Fruit fly (Drosophila melanogaster) ovary, adult (tissue): ENCODE measurements around the gene CG2111.
"Not testable (repeated sequence)": the region's sequence is repeated elsewhere in the genome, so short reads cannot be mapped to it uniquely, and the experiment has no call there.

Experiments
- CG17801 ChIP-seq: fragments of 200-800 bp; optimal IDR thresholded peaks from 2 replicates; lab custom pipeline; 2019; ENCODE audit warnings: missing biosample characterization, mild to moderate bottlenecking, missing genetic modification characterization, moderate library complexity; ENCODE audit not compliant: partially characterized antibody

The CG2111 gene

dm6 chrX:10657380-10657779 lies at the start of gene CG2111:
TSS of gene CG2111 (plus strand) at chrX:10657680.
- no peak for TF ChIP-seq CG17801 (GFP tag; lab: Kevin White, UChicago)

dm6 chrX:10613568-10613967 lies 43.9 kb upstream of the CG2111 start:
- TF ChIP-seq CG17801 (GFP tag; lab: Kevin White, UChicago): no peak

DNA sequence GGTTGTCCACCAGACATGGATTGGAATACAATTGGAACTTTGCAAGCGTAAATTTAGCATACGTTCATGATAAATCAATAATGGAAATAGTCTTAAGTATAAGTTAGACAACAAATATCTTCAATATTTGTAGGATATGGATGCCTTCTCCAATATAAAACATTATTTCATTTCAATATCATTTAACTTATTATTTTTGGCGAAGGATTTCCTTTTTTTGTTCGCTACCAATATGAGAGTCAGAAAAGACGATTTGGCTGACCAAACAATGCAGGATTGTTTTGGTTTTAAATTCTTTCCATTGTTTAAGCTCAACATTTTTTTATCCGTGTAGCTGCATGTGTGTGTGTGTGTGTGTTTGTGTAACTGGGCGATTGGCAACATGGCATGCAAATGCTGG lies 42.3 kb upstream of the CG2111 start:
- TF ChIP-seq CG17801 (GFP tag; lab: Kevin White, UChicago): no peak

DNA sequence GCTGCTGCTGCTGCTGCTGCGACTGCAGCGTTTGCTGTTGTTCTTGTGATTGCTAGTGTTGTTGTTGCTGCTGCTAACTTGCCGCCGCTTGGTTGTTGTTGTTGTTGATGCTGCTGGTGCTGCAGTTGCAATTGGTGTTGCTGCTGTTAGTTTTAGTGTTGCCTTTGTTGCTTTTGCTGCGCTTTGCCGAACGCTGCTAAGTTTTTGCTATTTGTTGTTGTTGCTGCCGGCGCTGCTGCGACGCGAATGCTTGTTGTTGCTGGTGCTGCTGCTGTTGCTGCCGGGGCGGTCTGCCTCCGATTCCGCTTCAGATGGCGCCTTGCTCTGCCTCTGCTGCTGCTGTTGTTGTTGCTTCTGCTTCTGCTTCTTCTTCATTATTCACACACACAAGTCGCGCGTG lies 39.0 kb upstream of the CG2111 start:
- no peak for TF ChIP-seq CG17801 (GFP tag; lab: Kevin White, UChicago)

- TF ChIP-seq CG17801 (GFP tag; lab: Kevin White, UChicago): no peak
Measured at dm6 chrX:10620144-10621005, 37.1 kb upstream of the CG2111 start, which contains the start of gene CG43347. TSS of gene CG43347 (minus strand) at chrX:10620190.

DNA sequence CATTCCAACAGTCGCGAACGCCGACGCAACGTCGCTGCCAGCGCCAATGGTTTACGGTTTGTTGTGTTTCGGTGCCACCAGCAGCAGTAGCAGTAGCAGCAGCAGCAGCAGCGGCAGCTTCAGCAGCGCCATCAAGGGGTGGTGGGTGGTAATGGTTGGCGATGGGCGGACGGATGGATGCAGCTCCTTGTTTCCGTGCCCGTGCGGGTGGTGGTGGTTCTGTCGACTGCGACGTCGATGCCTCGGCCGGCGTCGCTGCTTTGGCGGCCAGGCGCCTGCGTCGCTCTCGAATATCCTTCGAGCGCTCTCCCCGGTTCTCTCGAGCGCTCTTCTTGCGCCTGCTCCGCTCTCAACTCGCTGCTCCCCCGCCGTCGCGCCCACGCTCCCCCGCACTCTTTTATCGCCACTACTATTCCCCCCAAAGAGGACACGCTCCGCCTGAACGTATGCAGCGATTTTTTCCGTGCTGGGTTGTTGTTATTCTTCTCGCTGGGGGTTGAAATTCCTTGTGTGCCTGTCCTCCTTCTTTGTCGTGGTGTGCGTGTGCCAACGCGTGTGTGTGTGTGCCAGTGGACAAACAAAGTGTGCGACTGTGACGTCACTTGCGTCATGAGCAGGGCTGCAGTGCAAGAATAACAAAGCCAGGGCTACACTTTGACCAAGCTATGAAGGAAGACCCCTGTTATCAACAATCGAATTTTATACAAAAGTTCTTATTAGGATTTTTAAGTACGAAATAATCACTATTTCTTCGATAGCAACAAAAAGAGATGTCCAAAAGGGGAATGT lies 36.1 kb upstream of the CG2111 start:
- TF ChIP-seq CG17801 (GFP tag; lab: Kevin White, UChicago): no peak

DNA sequence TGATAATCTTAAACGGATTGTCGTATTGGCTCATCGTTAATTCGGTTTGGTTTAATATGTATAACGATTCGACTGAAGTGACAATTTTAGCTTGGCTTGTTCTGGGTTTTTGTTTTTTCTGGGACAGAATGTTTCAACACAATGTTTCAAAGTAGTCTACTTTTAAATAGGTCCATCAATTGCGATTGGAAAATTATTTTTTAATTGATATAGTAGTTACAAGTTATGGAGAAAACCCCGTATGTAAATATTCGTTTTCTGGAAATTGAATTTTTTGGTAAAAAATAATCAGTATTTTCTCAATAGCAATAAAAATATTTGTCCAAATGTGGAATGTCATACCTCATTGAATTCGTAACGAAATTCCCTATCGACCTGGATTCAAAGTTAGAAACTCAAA lies 34.4 kb upstream of the CG2111 start, which contains the start of gene Rab9Db:
TSS of gene Rab9Db (minus strand) at position 101 of the 400 bp plus-strand sequence.
- TF ChIP-seq CG17801 (GFP tag; lab: Kevin White, UChicago): not testable (repeated sequence)

dm6 chrX:10627062-10627756 lies 30.3 kb upstream of the CG2111 start, which contains the start of the genes CG9806 and X11Lbeta:
TSS of gene CG9806 (minus strand) at chrX:10627112.
TSS of gene X11Lbeta (plus strand) at chrX:10627737.
- TF ChIP-seq CG17801 (GFP tag; lab: Kevin White, UChicago): no peak

DNA sequence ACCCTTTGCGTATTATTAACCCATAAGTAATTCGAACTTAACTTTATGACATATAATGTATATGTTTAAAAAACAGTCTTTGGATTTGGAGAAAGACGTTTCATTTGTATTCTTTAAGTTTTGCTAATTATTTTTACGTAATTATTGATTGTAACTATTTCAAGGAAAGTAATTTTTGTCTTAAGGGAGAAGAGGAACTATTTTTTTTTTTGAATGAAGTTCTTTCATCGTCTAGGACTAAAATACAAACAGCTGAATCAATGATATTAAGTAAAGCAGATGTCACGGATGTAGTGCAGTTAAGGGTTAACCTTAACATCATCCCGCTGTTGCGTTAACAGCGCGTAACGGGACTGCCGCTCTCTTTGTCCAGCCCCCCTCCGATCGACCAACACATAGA lies 28.6 kb upstream of the CG2111 start:
- TF ChIP-seq CG17801 (GFP tag; lab: Kevin White, UChicago): no peak

DNA sequence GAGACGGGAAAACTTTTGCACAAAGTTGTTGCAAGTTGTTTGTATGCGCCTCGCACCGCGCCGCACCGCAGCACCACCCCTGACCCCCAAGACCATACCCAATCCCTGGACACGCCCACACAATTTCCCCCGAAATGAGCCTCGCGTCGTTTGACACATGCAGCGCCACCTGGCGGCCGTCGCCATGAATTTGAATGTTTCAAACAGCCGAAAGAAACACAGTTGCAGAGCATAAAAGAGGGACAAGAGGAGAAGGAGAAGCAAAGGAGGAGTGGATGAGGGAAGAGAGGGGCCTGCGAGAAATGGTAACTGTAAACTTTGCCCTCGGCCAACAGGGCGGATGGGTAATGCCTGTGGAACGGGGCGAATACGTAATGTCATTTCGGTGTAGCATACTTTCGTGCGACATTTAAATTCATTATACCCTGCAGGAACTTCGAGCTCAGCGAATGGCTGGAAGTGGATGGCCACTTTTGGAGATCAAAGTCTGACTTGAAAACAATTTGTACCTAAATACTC lies 15.2 kb upstream of the CG2111 start:
- TF ChIP-seq CG17801 (GFP tag; lab: Kevin White, UChicago): no peak

DNA sequence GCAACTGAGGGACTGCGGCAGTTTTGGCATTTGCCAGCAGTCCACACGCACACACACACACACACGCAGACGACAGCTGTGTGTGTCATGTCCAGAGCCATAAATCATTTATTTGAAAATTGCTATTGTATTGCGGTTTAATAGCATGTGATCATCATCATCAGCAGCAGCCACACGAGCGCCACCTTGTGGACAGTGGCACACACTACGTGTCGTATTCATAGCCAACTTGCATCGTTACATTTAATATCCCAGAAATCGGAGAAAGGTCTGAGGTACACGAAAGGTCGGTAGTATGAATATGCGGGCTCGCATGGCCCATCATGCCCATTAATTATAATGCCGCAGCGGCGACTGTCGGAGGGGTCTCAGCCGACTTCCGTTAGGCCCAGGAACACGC lies 1.3 kb upstream of the CG2111 start:
- TF ChIP-seq CG17801 (GFP tag; lab: Kevin White, UChicago): no peak

DNA sequence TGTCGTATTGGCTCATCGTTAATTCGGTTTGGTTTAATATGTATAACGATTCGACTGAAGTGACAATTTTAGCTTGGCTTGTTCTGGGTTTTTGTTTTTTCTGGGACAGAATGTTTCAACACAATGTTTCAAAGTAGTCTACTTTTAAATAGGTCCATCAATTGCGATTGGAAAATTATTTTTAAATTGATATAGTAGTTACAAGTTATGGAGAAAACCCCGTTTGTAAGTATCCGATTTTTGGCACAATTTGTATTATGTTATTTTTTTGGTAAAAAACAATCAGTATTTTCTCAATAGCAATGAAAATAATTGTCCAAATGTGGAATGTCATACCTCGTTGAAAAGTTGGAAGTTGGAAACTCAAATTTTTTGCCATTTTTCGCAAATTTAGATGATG lies 4.3 kb downstream of the CG2111 start, which contains the start of gene Rab9E:
TSS of gene Rab9E (minus strand) at position 101 of the 400 bp plus-strand sequence.
- TF ChIP-seq CG17801 (GFP tag; lab: Kevin White, UChicago): not testable (repeated sequence)

- no peak for TF ChIP-seq CG17801 (GFP tag; lab: Kevin White, UChicago)
Measured at dm6 chrX:10673366-10673765, 15.9 kb downstream of the CG2111 start, which contains the start of gene CG12637. TSS of gene CG12637 (minus strand) at chrX:10673466.

DNA sequence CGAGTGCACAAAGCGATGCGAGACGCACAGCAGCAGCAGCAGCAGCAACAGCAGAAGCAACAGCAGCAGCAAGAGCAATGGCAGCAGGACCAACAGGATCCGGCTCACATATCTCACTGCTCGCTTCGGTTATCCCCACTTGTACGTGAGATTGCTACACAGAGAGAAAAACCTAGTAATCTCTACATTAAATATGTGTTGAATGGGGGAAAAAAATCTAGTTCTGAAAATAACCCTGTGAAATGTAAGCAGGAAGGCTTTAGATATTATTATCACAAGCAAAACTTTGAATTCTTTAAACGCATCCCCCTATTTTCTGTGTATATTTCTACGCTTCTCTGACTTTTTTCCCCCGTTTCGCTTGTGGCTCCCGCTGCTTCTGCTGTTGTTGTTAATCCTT lies 40.3 kb downstream of the CG2111 start:
- TF ChIP-seq CG17801 (GFP tag; lab: Kevin White, UChicago): no peak
